Fruit fly (Drosophila melanogaster) whole organism, embryonic: ENCODE results near the gene Tlk.
A peak's percentile ranks its signal among the peaks of the same experiment; 100 is the strongest.

ENCODE experiments used
- Ada2b ChIP-seq: fragments of 200-800 bp; sonication (Bioruptor generic); IDR thresholded peaks from 2 replicates; pipeline ENCODE4 v1.3.6; 2022; ENCODE audit warnings: missing biosample characterization, missing genetic modification characterization
- B-H1 ChIP-seq: fragments of 200-800 bp; sonication (Bioruptor generic); IDR thresholded peaks from 3 replicates; pipeline ENCODE4 v1.3.6; 2022; ENCODE audit warnings: missing biosample characterization, missing genetic modification characterization
- CG11085 ChIP-seq: fragments of 200-800 bp; sonication (Bioruptor generic); IDR thresholded peaks from 2 replicates; pipeline ENCODE4 v1.3.6; 2022; ENCODE audit warnings: missing biosample characterization, missing genetic modification characterization
- CG11504 ChIP-seq: fragments of 200-800 bp; sonication (Bioruptor generic); optimal IDR thresholded peaks from 3 replicates; lab custom pipeline; 2019; ENCODE audit warnings: missing biosample characterization, mild to moderate bottlenecking, missing genetic modification characterization, moderate library complexity
- CG12104 ChIP-seq: fragments of 200-800 bp; sonication (Bioruptor generic); optimal IDR thresholded peaks from 3 replicates; lab custom pipeline; 2016; ENCODE audit warnings: missing biosample characterization, missing genetic modification characterization
- CG12391 ChIP-seq: fragments of 200-800 bp; sonication (Bioruptor generic); optimal IDR thresholded peaks from 3 replicates; lab custom pipeline; 2018; ENCODE audit warnings: missing biosample characterization, mild to moderate bottlenecking, missing genetic modification characterization, moderate library complexity
- CG14710 ChIP-seq: fragments of 200-800 bp; sonication (Bioruptor generic); optimal IDR thresholded peaks from 3 replicates; lab custom pipeline; 2019; ENCODE audit warnings: missing biosample characterization, mild to moderate bottlenecking, missing genetic modification characterization, moderate library complexity
- CG1603 ChIP-seq: fragments of 200-800 bp; sonication (Bioruptor generic); optimal IDR thresholded peaks from 2 replicates; lab custom pipeline; 2019; ENCODE audit warnings: missing biosample characterization, mild to moderate bottlenecking, missing genetic modification characterization, moderate library complexity
- CG16813 ChIP-seq: fragments of 200-800 bp; sonication (Bioruptor generic); IDR thresholded peaks from 3 replicates; pipeline ENCODE4 v1.3.6; 2022; ENCODE audit warnings: missing biosample characterization, missing genetic modification characterization; ENCODE audit not compliant: partially characterized antibody
- CG16863 ChIP-seq: fragments of 200-800 bp; sonication (Bioruptor generic); optimal IDR thresholded peaks from 3 replicates; lab custom pipeline; 2016; ENCODE audit warnings: missing biosample characterization, missing genetic modification characterization
- CG17328 ChIP-seq: fragments of 200-800 bp; sonication (Bioruptor generic); IDR thresholded peaks from 2 replicates; pipeline ENCODE4 v1.3.6; 2022; ENCODE audit warnings: missing biosample characterization, missing genetic modification characterization
- CG18476 ChIP-seq: fragments of 200-800 bp; sonication (Bioruptor generic); optimal IDR thresholded peaks from 2 replicates; lab custom pipeline; 2016; ENCODE audit warnings: missing biosample characterization, mild to moderate bottlenecking, missing genetic modification characterization
- CG2116 ChIP-seq: fragments of 200-800 bp; sonication (Bioruptor generic); optimal IDR thresholded peaks from 3 replicates; lab custom pipeline; 2018; ENCODE audit warnings: missing biosample characterization, mild to moderate bottlenecking, missing genetic modification characterization
- CG2678 ChIP-seq: fragments of 200-800 bp; sonication (Bioruptor generic); optimal IDR thresholded peaks from 3 replicates; lab custom pipeline; 2019; ENCODE audit warnings: missing biosample characterization, mild to moderate bottlenecking, missing genetic modification characterization, moderate library complexity
- CG2712 ChIP-seq: fragments of 200-800 bp; optimal IDR thresholded peaks from 3 replicates; lab custom pipeline; 2019; ENCODE audit warnings: missing biosample characterization, mild to moderate bottlenecking, missing genetic modification characterization, moderate library complexity
- CG32767 ChIP-seq: fragments of 200-800 bp; sonication (Bioruptor generic); IDR thresholded peaks from 2 replicates; pipeline ENCODE4 v1.3.6; 2022; ENCODE audit warnings: missing biosample characterization, missing genetic modification characterization
- CG3995 ChIP-seq: fragments of 200-800 bp; sonication (Bioruptor generic); optimal IDR thresholded peaks from 3 replicates; lab custom pipeline; 2016; ENCODE audit warnings: missing biosample characterization, missing genetic modification characterization
- CG43689 ChIP-seq: fragments of 200-800 bp; sonication (Bioruptor generic); IDR thresholded peaks from 2 replicates; pipeline ENCODE4 v1.3.6; 2022; ENCODE audit warnings: missing biosample characterization, missing genetic modification characterization
- CG4730 ChIP-seq: fragments of 200-800 bp; sonication (Bioruptor generic); IDR thresholded peaks from 2 replicates; pipeline ENCODE4 v1.3.6; 2022; ENCODE audit warnings: missing biosample characterization, missing genetic modification characterization
- CG4820 ChIP-seq: fragments of 200-800 bp; sonication (Bioruptor generic); optimal IDR thresholded peaks from 3 replicates; lab custom pipeline; 2016; ENCODE audit warnings: missing biosample characterization, missing genetic modification characterization
- CkIIα-i1 ChIP-seq: fragments of 200-800 bp; sonication (Bioruptor generic); IDR thresholded peaks from 2 replicates; pipeline ENCODE4 v1.3.6; 2022; ENCODE audit warnings: missing biosample characterization, missing genetic modification characterization
- D19B ChIP-seq: fragments of 200-800 bp; sonication (Bioruptor generic); optimal IDR thresholded peaks from 2 replicates; lab custom pipeline; 2017; ENCODE audit warnings: missing biosample characterization, mild to moderate bottlenecking, missing genetic modification characterization
- Ets97D ChIP-seq: fragments of 200-800 bp; sonication (Bioruptor generic); optimal IDR thresholded peaks from 3 replicates; lab custom pipeline; 2016; ENCODE audit warnings: missing biosample characterization, missing genetic modification characterization
- H15 ChIP-seq: fragments of 200-800 bp; sonication (Bioruptor generic); IDR thresholded peaks from 3 replicates; pipeline ENCODE4 v1.3.6; 2022; ENCODE audit warnings: missing biosample characterization, missing genetic modification characterization
- HmgD ChIP-seq: fragments of 200-800 bp; sonication (Bioruptor generic); optimal IDR thresholded peaks from 3 replicates; lab custom pipeline; 2016; ENCODE audit warnings: missing biosample characterization, missing genetic modification characterization
- Hr39 ChIP-seq: fragments of >200 bp; optimal IDR thresholded peaks from 2 replicates; lab custom pipeline; 2017
- Jarid2 ChIP-seq: fragments of 200-800 bp; sonication (Bioruptor generic); optimal IDR thresholded peaks from 3 replicates; lab custom pipeline; 2017; ENCODE audit warnings: mild to moderate bottlenecking, missing biosample characterization, missing genetic modification reagents, missing genetic modification characterization
- Usf ChIP-seq: fragments of 200-800 bp; sonication (Bioruptor generic); optimal IDR thresholded peaks from 2 replicates; lab custom pipeline; 2017; ENCODE audit warnings: missing genotype, missing biosample characterization, missing genetic modification characterization
- abd-A ChIP-seq: fragments of 200-800 bp; sonication (Bioruptor generic); optimal IDR thresholded peaks from 3 replicates; lab custom pipeline; 2019; ENCODE audit warnings: missing biosample characterization, mild to moderate bottlenecking, missing genetic modification characterization, moderate library complexity
- ac ChIP-seq: fragments of 200-800 bp; sonication (Bioruptor generic); optimal IDR thresholded peaks from 3 replicates; lab custom pipeline; 2017; ENCODE audit warnings: missing biosample characterization, mild to moderate bottlenecking, missing genetic modification characterization
- bcd ChIP-seq: fragments of 200-800 bp; sonication (Bioruptor generic); optimal IDR thresholded peaks from 2 replicates; lab custom pipeline; 2017; ENCODE audit warnings: missing biosample characterization, mild to moderate bottlenecking, missing genetic modification characterization
- chif ChIP-seq, 2 experiments: fragments of 200-800 bp; sonication (Bioruptor generic); optimal IDR thresholded peaks; 3 replicates each; lab custom pipeline; 2016; ENCODE audit warnings: missing biosample characterization in 2 of 2, missing genetic modification characterization in 2 of 2
- crol ChIP-seq: fragments of 200-800 bp; sonication (Bioruptor generic); IDR thresholded peaks from 2 replicates; pipeline ENCODE4 v1.3.6; 2022; ENCODE audit warnings: missing biosample characterization, missing genetic modification characterization
- dysf ChIP-seq: fragments of 200-800 bp; sonication (Bioruptor generic); IDR thresholded peaks from 3 replicates; pipeline ENCODE4 v1.3.6; 2022; ENCODE audit warnings: missing biosample characterization, missing genetic modification characterization
- en ChIP-seq: fragments of 200-800 bp; sonication (Bioruptor generic); optimal IDR thresholded peaks from 2 replicates; lab custom pipeline; 2016; ENCODE audit warnings: missing biosample characterization, missing genetic modification characterization
- fu2 ChIP-seq: fragments of 200-800 bp; sonication (Bioruptor generic); optimal IDR thresholded peaks from 2 replicates; lab custom pipeline; 2016; ENCODE audit warnings: missing biosample characterization, missing genetic modification characterization
- grau ChIP-seq: fragments of 200-800 bp; optimal IDR thresholded peaks from 3 replicates; lab custom pipeline; 2019; ENCODE audit warnings: missing biosample characterization, mild to moderate bottlenecking, missing genetic modification characterization, moderate library complexity
- grn ChIP-seq: fragments of 200-800 bp; sonication (Bioruptor generic); optimal IDR thresholded peaks from 3 replicates; lab custom pipeline; 2017; ENCODE audit warnings: missing biosample characterization, missing genetic modification characterization
- gsb-n ChIP-seq: fragments of 200-800 bp; sonication (Bioruptor generic); optimal IDR thresholded peaks from 3 replicates; lab custom pipeline; 2018; ENCODE audit warnings: missing biosample characterization, mild to moderate bottlenecking, missing genetic modification characterization
- ham ChIP-seq: fragments of 200-800 bp; sonication (Bioruptor generic); IDR thresholded peaks from 2 replicates; pipeline ENCODE4 v1.3.6; 2022; ENCODE audit warnings: missing biosample characterization, missing genetic modification characterization
- lilli ChIP-seq: fragments of 200-800 bp; sonication (Bioruptor generic); optimal IDR thresholded peaks from 3 replicates; lab custom pipeline; 2016; ENCODE audit warnings: missing biosample characterization, missing genetic modification characterization
- onecut ChIP-seq: fragments of 200-800 bp; sonication (Bioruptor generic); IDR thresholded peaks from 2 replicates; pipeline ENCODE4 v1.3.6; 2022; ENCODE audit warnings: missing biosample characterization, missing genetic modification characterization
- sisA ChIP-seq: fragments of 200-800 bp; sonication (Bioruptor generic); IDR thresholded peaks from 2 replicates; pipeline ENCODE4 v1.3.6; 2022; ENCODE audit warnings: missing biosample characterization, missing genetic modification characterization
- slp2 ChIP-seq: fragments of 200-800 bp; sonication (Bioruptor generic); optimal IDR thresholded peaks from 2 replicates; lab custom pipeline; 2016; ENCODE audit warnings: missing biosample characterization, missing genetic modification characterization
- tap ChIP-seq: fragments of 200-800 bp; optimal IDR thresholded peaks from 3 replicates; lab custom pipeline; 2019; ENCODE audit warnings: missing biosample characterization, mild to moderate bottlenecking, missing genetic modification characterization, moderate library complexity
- twi ChIP-seq: fragments of 200-800 bp; optimal IDR thresholded peaks from 2 replicates; lab custom pipeline; 2019; ENCODE audit warnings: missing biosample characterization, mild to moderate bottlenecking, missing genetic modification characterization, moderate library complexity
- vvl ChIP-seq: fragments of 200-800 bp; sonication (Bioruptor generic); IDR thresholded peaks from 2 replicates; pipeline ENCODE4 v1.3.6; 2022; ENCODE audit warnings: missing biosample characterization, missing genetic modification characterization
- wdn ChIP-seq: fragments of 200-800 bp; sonication (Bioruptor generic); IDR thresholded peaks from 2 replicates; pipeline ENCODE4 v1.3.6; 2022; ENCODE audit warnings: missing biosample characterization, missing genetic modification characterization
- wor ChIP-seq: fragments of 200-800 bp; sonication (Bioruptor generic); IDR thresholded peaks from 2 replicates; pipeline ENCODE4 v1.3.6; 2022; ENCODE audit warnings: missing biosample characterization, missing genetic modification characterization
- zf30C ChIP-seq: fragments of 200-800 bp; sonication (Bioruptor generic); optimal IDR thresholded peaks from 3 replicates; lab custom pipeline; 2018; ENCODE audit warnings: missing biosample characterization, mild to moderate bottlenecking, missing genetic modification characterization

Tlk gene

DNA sequence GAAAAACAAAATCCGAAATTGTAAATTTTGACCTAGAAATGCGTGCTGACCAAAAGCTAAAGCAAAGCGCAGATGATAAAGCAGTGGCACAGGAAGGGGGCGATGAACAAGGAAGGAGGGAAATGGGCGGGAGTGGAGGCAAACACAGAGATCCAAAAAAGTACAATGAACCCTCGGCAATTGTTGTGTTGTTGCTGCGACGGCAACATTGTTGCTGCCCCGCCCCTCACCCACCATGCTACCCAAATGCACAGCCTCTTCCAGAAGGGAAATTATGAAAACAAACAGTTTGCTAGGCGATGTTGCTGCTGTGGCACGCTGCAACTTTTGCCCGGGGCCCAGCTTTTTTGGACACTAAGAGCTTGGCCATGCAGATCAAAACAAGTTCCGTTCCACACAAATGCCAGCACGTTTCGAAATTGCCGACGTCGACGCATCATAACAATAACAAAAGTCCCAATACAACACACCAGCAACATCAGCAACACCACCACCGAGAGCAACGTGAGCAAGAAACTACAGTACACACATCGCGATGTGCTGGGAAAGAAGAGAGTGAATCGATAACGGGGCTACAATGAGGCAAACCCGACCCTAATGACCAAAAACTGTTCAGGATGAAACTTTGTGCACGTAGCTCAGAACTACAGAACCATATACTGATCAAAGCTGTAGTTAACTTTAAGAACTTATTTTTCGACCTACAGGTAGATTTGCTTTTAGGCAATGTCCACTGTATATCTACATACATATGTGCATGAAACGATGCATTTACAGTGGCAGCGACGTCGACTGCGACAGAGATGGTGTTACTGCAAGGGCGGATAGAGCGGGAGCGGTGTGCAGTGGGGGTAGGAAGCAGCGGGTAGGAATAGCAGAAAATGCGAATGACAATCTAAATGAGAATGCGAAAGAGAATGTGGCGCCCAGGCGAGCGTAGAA is 33.1 kb upstream of the Tlk start (continued):
- no peak for TF ChIP-seq zf30C (GFP tag; lab: Kevin White, UChicago)
- peak; percentile 64 for TF ChIP-seq bcd
- peak; percentile 99 for TF ChIP-seq grau (tag; lab: Kevin White, UChicago)
- TF ChIP-seq CG4820 (GFP tag; lab: Kevin White, UChicago): peak; percentile 65
- no peak for TF ChIP-seq CkIIα-i1 (GFP tag; lab: Robert Waterston, UW)
- peak; percentile 65 for TF ChIP-seq twi
- peak; percentile 75 for TF ChIP-seq CG14710 (tag; lab: Kevin White, UChicago)
- TF ChIP-seq Ada2b (GFP tag; lab: Robert Waterston, UW): peak; percentile 4; the same call in 1 of the 2 replicates
- TF ChIP-seq vvl (GFP tag; lab: Robert Waterston, UW): peak; percentile 86
- TF ChIP-seq CG32767 (GFP tag; lab: Robert Waterston, UW): peak; percentile 60; the same call in 1 of the 2 replicates
- peak; percentile 77 for TF ChIP-seq CG17328 (GFP tag; lab: Robert Waterston, UW)
- TF ChIP-seq CG16813: no peak
- no peak for TF ChIP-seq D19B (GFP tag; lab: Kevin White, UChicago)
- peak; percentile 31 for TF ChIP-seq fu2 (GFP tag; lab: Kevin White, UChicago)
- TF ChIP-seq chif (GFP tag; optimal IDR thresholded peaks at IDR 0.05; lab: Kevin White, UChicago): peak; percentile 54 to 76
- TF ChIP-seq CG2116: no peak
- peak; percentile 65 for TF ChIP-seq H15
- TF ChIP-seq lilli (GFP tag; lab: Kevin White, UChicago): peak; percentile 34
- TF ChIP-seq onecut: peak; percentile 82
- TF ChIP-seq crol (GFP tag; lab: Robert Waterston, UW): peak; percentile 91
- TF ChIP-seq ham: no peak
- TF ChIP-seq tap: peak; percentile 67
- no peak for TF ChIP-seq CG3995
- TF ChIP-seq B-H1: 0 out of 3 replicates have a peak, but pooled peaks have one; percentile 15
- TF ChIP-seq Hr39 (lab: Kevin White, UChicago): no peak
- no peak for TF ChIP-seq grn
- TF ChIP-seq CG43689 (GFP tag; lab: Robert Waterston, UW): no peak
- TF ChIP-seq en: peak; percentile 27
- peak; percentile 74 for TF ChIP-seq sisA
- TF ChIP-seq CG18476 (GFP tag; lab: Kevin White, UChicago): peak; percentile 7
- TF ChIP-seq CG12104 (GFP tag; lab: Kevin White, UChicago): no peak
- peak; percentile 83 for TF ChIP-seq CG2712 (tag; lab: Kevin White, UChicago)
- TF ChIP-seq abd-A: peak; percentile 66
- TF ChIP-seq Usf: no peak
- TF ChIP-seq dysf (GFP tag; lab: Robert Waterston, UW): peak; percentile 58; the same call in 2 of the 3 replicates
- peak; percentile 41 for TF ChIP-seq CG4730 (GFP tag; lab: Robert Waterston, UW)
- TF ChIP-seq HmgD (GFP tag; lab: Kevin White, UChicago): peak; percentile 22
- TF ChIP-seq CG16863 (GFP tag; lab: Kevin White, UChicago): peak; percentile 66
- TF ChIP-seq CG1603 (tag; lab: Kevin White, UChicago): peak; percentile 91
- TF ChIP-seq Ets97D (GFP tag; lab: Kevin White, UChicago): no peak
- TF ChIP-seq Jarid2: peak; percentile 18
- peak; percentile 75 for TF ChIP-seq slp2 (GFP tag; lab: Kevin White, UChicago)
- TF ChIP-seq CG2678 (tag; lab: Kevin White, UChicago): peak; percentile 82
- peak; percentile 72 for TF ChIP-seq CG12391 (tag; lab: Kevin White, UChicago)
- TF ChIP-seq wor (GFP tag; lab: Robert Waterston, UW): peak; percentile 65
- TF ChIP-seq wdn: no peak
- peak; percentile 96 for TF ChIP-seq CG11504
- TF ChIP-seq CG11085: no peak
- no peak for TF ChIP-seq ac (GFP tag; lab: Kevin White, UChicago)
- peak; percentile 77 for TF ChIP-seq gsb-n (tag; lab: Kevin White, UChicago)
